Worm (Caenorhabditis elegans): Measurements from ENCODE around the gene cubn-1.

The cubn-1 gene

DNA sequence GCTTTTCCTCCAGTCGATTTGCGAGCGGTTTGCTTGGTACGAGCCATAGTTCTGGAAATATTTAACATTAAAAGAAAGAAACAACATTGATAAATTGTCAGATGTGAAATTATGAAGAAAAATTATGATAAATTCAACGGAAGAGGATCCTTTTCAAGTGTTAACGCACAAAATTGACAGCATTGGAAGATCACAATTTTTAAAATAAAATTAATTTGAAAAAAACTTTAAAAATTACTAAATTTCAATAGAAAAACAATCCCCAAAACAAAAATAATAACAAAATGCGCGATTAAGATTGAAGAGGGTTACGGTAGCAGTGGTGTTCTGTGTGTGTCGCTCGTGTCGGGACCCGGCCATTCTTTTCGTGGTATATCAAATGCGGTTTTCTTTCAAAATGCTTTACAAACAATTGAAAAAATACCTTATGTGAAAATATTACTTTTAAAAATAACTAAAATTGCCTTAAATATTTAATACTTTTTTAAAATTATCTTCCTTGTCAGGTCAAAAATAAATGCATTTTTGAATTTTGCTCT is 49.2 kb downstream of the cubn-1 start, which contains the start of gene his-74:
Gene his-74, minus strand, starts transcription at position 51 of the 539 bp plus-strand sequence.
- TF ChIP-seq hmg-1.2 (GFP tag; IDR thresholded peaks at IDR 0.05) (0 out of 2 replicates have a peak, but pooled peaks have one; percentile 9), F33H1.4 (GFP tag; IDR thresholded peaks at IDR 0.05) (peak; percentile 77), ztf-28 (GFP tag; IDR thresholded peaks at IDR 0.05) (no peak), xnd-1 (tag; optimal IDR thresholded peaks at IDR 0.05) (peak; percentile 47), ceh-91 (GFP tag; IDR thresholded peaks at IDR 0.05) (0 out of 2 replicates have a peak, but pooled peaks have one; percentile 26), dox-1 (GFP tag; IDR thresholded peaks at IDR 0.05) (no peak), lin-35 (GFP tag; optimal IDR thresholded peaks at IDR 0.05) (no peak), nhr-90 (tag; optimal IDR thresholded peaks at IDR 0.05) (no peak), lin-54 (GFP tag; optimal IDR thresholded peaks at IDR 0.05) (peak; percentile 14), madf-6 (GFP tag; IDR thresholded peaks at IDR 0.05) (peak; percentile 84), madf-8 (GFP tag; conservative IDR thresholded peaks at IDR 0.05) (peak; percentile 34; the same call in 1 of the 2 replicates), lsl-1 (GFP tag; optimal IDR thresholded peaks at IDR 0.05) (peak; percentile 88), athp-1 (tag; optimal IDR thresholded peaks at IDR 0.05) (no peak), ceh-27 (GFP tag; optimal IDR thresholded peaks at IDR 0.05) (no peak), D2030.7 (GFP tag; IDR thresholded peaks at IDR 0.05) (peak; percentile 51; the same call in 1 of the 2 replicates), rcor-1 (GFP tag; IDR thresholded peaks at IDR 0.05) (no peak), snpc-3.4 (tag; optimal IDR thresholded peaks at IDR 0.05) (peak; percentile 15)

DNA sequence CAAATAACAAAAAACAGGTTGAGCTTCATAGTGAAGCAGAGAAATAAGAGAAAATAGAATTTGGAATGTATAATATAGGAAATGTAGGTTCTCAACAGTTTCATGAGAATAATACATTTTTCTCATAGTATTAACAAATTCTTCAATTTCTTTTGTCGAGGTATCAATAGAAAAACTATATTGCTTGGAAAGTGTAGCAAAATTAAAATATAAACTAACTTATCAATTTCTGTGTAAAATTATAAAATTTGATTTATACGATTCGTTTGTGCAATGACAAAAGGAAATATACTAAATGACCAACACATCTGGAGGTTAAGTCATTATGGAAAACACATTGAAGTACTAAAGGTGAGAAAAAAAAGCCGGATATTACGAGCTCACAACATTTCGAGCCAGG is 50.5 kb downstream of the cubn-1 start, which contains the start of gene W05B10.3:
Gene W05B10.3, minus strand, starts transcription at position 101 of the 400 bp plus-strand sequence.
- TF ChIP-seq F57A8.1 (GFP tag; optimal IDR thresholded peaks at IDR 0.05): no peak
- no peak for TF ChIP-seq F33H1.4 (GFP tag; IDR thresholded peaks at IDR 0.05)
- TF ChIP-seq lir-1 (GFP tag; conservative IDR thresholded peaks at IDR 0.05): no peak
- no peak for TF ChIP-seq aptf-3 (GFP tag; IDR thresholded peaks at IDR 0.05)

DNA sequence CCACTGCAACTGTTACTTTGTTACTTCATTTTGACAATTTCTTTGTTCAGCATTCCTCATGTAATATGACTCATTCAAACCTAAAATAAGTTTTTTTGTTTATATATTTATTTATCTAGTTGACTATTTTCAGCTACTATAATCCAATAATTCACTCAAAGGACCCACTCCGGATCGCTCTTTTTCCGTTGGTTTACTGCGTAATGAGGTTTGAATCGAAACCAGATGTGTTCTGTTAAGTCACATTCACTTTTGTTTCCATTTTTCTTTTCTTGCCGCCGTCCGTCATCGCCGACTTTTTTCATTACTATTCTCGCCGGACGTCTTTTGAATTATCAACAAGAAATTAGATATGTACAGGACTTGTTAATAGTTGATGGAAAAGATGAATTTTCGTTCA is 52.3 kb downstream of the cubn-1 start:
- TF ChIP-seq T07F8.4 (tag; optimal IDR thresholded peaks at IDR 0.05) (no peak), F22D6.2 (tag; optimal IDR thresholded peaks at IDR 0.05) (no peak)

DNA sequence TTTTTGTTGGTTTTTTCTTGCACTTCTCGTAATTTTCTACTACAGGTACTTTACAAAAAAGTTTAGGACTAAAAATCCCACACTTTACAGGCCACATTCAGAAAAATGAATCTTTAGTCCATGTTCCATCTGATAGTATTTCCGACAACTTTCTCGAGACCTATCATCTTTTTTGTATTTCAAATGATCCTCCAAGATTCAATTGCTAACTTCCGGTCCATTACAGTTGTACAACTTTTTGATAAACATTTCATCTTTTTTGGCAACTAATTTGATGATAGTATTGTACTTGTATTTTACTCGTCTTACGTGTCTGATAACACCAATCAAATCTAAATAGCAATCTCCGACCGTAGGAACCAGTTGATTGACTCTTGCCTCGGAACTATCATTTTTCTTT is 56.3 kb downstream of the cubn-1 start:
- TF ChIP-seq pbrm-1 (GFP tag; IDR thresholded peaks at IDR 0.05) (no peak), T26A5.8 (tag; optimal IDR thresholded peaks at IDR 0.05) (no peak), zim-3 (tag; optimal IDR thresholded peaks at IDR 0.05) (no peak), hmg-20 (GFP tag; IDR thresholded peaks at IDR 0.05) (no peak), egl-18 (GFP tag; IDR thresholded peaks at IDR 0.05) (no peak), cebp-2 (GFP tag; IDR thresholded peaks at IDR 0.05) (no peak), tlf-1 (GFP tag; optimal IDR thresholded peaks at IDR 0.05) (no peak)

DNA sequence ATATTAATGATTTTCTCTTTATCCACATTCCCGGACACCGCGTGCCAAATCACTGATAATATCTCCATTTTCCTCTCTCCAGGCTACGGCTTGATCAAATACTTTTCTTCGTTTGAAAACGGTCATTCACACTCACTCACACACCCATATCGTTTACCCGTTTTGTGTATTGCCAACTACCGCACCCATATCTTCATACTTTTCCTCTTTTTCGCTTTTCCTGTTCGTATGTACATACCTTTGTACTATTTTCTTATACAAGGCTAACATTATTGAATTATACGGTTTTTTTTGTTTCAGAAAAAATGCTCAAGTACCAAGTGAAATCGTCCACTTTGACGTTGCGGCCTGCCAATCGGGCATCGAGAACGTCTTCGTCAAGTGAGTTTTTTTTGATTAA is 56.8 kb downstream of the cubn-1 start, which contains the start of gene W05B10.4:
Gene W05B10.4, plus strand, starts transcription at position 301 of the 400 bp plus-strand sequence.
- no peak for TF ChIP-seq athp-1 (tag; optimal IDR thresholded peaks at IDR 0.05)
- TF ChIP-seq K12H6.12 (tag; optimal IDR thresholded peaks at IDR 0.05): no peak
- TF ChIP-seq gei-17 (GFP tag; optimal IDR thresholded peaks at IDR 0.05): no peak
- no peak for TF ChIP-seq him-1 (tag; optimal IDR thresholded peaks at IDR 0.05)
- no peak for TF ChIP-seq F22D6.2 (tag; optimal IDR thresholded peaks at IDR 0.05)
- TF ChIP-seq ceh-27 (GFP tag; optimal IDR thresholded peaks at IDR 0.05): peak; percentile 10
